Fruit fly (Drosophila melanogaster) Kc167 (cell line): ENCODE measurements around the gene ATP8B.

Source experiments
- h ChIP-seq: fragments of >200 bp; optimal IDR thresholded peaks from 3 replicates; lab custom pipeline; 2018; ENCODE audit warnings: missing external identifiers
- psq ChIP-seq: fragments of >200 bp; optimal IDR thresholded peaks from 2 replicates; lab custom pipeline; 2017; ENCODE audit warnings: missing external identifiers

- TF ChIP-seq h (no peak), psq (no peak)
Observed at dm6 chr3R:12032842-12033241, 57.6 kb downstream of the ATP8B start, which contains the start of gene ssp5.
